Fruit fly (Drosophila melanogaster) whole organism, embryonic: ENCODE measurements around the gene CG1910.

Experiments used
- Abd-B ChIP-seq: fragments of 200-800 bp; sonication (Bioruptor generic); optimal IDR thresholded peaks from 2 replicates; lab custom pipeline; 2018; ENCODE audit warnings: missing biosample characterization, mild to moderate bottlenecking, missing genetic modification characterization, moderate library complexity
- CG13287 ChIP-seq: fragments of 200-800 bp; sonication (Bioruptor generic); IDR thresholded peaks from 2 replicates; pipeline ENCODE4 v1.3.6; 2022; ENCODE audit warnings: missing biosample characterization, missing genetic modification characterization; ENCODE audit not compliant: partially characterized antibody
- CG13775 ChIP-seq: fragments of 200-800 bp; sonication (Bioruptor generic); optimal IDR thresholded peaks from 3 replicates; lab custom pipeline; 2017; ENCODE audit warnings: missing biosample characterization, mild to moderate bottlenecking, missing genetic modification characterization
- CG1603 ChIP-seq: fragments of 200-800 bp; sonication (Bioruptor generic); optimal IDR thresholded peaks from 2 replicates; lab custom pipeline; 2019; ENCODE audit warnings: missing biosample characterization, mild to moderate bottlenecking, missing genetic modification characterization, moderate library complexity
- CG3281 ChIP-seq: fragments of 200-800 bp; sonication (Bioruptor generic); optimal IDR thresholded peaks from 3 replicates; lab custom pipeline; 2017; ENCODE audit warnings: missing biosample characterization, mild to moderate bottlenecking, missing genetic modification characterization
- CG8359 ChIP-seq: fragments of 200-800 bp; sonication (Bioruptor generic); optimal IDR thresholded peaks from 2 replicates; lab custom pipeline; 2017; ENCODE audit warnings: missing biosample characterization, mild to moderate bottlenecking, missing genetic modification characterization, borderline replicate concordance
- CG8478 ChIP-seq: fragments of >200 bp; optimal IDR thresholded peaks from 2 replicates; lab custom pipeline; 2018
- Nf-YB ChIP-seq: fragments of 200-800 bp; sonication (Bioruptor generic); optimal IDR thresholded peaks from 3 replicates; lab custom pipeline; 2019; ENCODE audit warnings: missing biosample characterization, mild to moderate bottlenecking, missing genetic modification characterization, moderate library complexity
- az2 ChIP-seq: fragments of 200-800 bp; sonication (Bioruptor generic); optimal IDR thresholded peaks from 3 replicates; lab custom pipeline; 2016; ENCODE audit warnings: missing biosample characterization, missing genetic modification characterization
- hb ChIP-seq: fragments of 200-800 bp; sonication (Bioruptor generic); IDR thresholded peaks from 3 replicates; pipeline ENCODE4 v1.3.6; 2022; ENCODE audit warnings: missing biosample characterization, missing genetic modification characterization; ENCODE audit not compliant: partially characterized antibody
- trem ChIP-seq: fragments of 200-800 bp; optimal IDR thresholded peaks from 3 replicates; lab custom pipeline; 2019; ENCODE audit warnings: missing biosample characterization, mild to moderate bottlenecking, missing genetic modification characterization, moderate library complexity

- no peak for TF ChIP-seq CG13775 (GFP tag; lab: Kevin White, UChicago)
- TF ChIP-seq CG13287, result no peak
- no peak for TF ChIP-seq az2 (GFP tag; lab: Kevin White, UChicago)
- no peak for TF ChIP-seq Nf-YB (GFP tag; lab: Kevin White, UChicago)
- no peak for TF ChIP-seq trem (tag; lab: Kevin White, UChicago)
- no peak for TF ChIP-seq CG3281
- TF ChIP-seq CG8359 (GFP tag; lab: Kevin White, UChicago), result no peak
- no peak for TF ChIP-seq CG8478
- no peak for TF ChIP-seq CG1603 (tag; lab: Kevin White, UChicago)
- no peak for TF ChIP-seq Abd-B (GFP tag; lab: Kevin White, UChicago)
- TF ChIP-seq hb (GFP tag; lab: Robert Waterston, UW), result no peak
Observed at dm6 chr3R:31754605-31755004, 7.2 kb downstream of the CG1910 start, which contains the start of gene salt.
